Worm (Caenorhabditis elegans) whole organism, young adult: ENCODE data around the gene Y75B8A.28.

Experiments
- B0261.1 ChIP-seq: sonication (generic microtip); optimal IDR thresholded peaks from 2 replicates; lab custom pipeline; 2016; ENCODE audit warnings: mild to moderate bottlenecking, missing genetic modification characterization, moderate library complexity, missing compliant biosample characterization
- C17E4.6 ChIP-seq: fragments of 200-800 bp; sonication (Bioruptor generic); IDR thresholded peaks from 2 replicates; pipeline ENCODE4 v1.3.6; 2022; ENCODE audit warnings: missing genetic modification reagents, missing genetic modification characterization, missing compliant biosample characterization
- D2030.7 ChIP-seq: fragments of 200-800 bp; sonication (Bioruptor generic); IDR thresholded peaks from 2 replicates; pipeline ENCODE4 v1.3.6; 2022; ENCODE audit warnings: missing genetic modification reagents, missing genetic modification characterization, missing compliant biosample characterization
- F22D6.2 ChIP-seq: sonication (generic microtip); optimal IDR thresholded peaks from 2 replicates; lab custom pipeline; 2016; ENCODE audit warnings: mild to moderate bottlenecking, missing genetic modification characterization, missing compliant biosample characterization
- F23B12.7 ChIP-seq: sonication (generic microtip); optimal IDR thresholded peaks from 2 replicates; lab custom pipeline; 2017; ENCODE audit warnings: missing genetic modification characterization, mild to moderate bottlenecking, missing compliant biosample characterization, antibody characterized with exemption, moderate library complexity; ENCODE audit not compliant: insufficient read depth
- F33H1.4 ChIP-seq: fragments of 200-800 bp; sonication (Bioruptor generic); IDR thresholded peaks from 2 replicates; pipeline ENCODE4 v1.3.6; 2022; ENCODE audit warnings: missing genetic modification reagents, missing genetic modification characterization, missing compliant biosample characterization
- F39B2.1 ChIP-seq: fragments of 200-800 bp; sonication (Bioruptor generic); IDR thresholded peaks from 2 replicates; pipeline ENCODE4 v1.3.6; 2022; ENCODE audit warnings: missing genetic modification reagents, missing genetic modification characterization, missing compliant biosample characterization
- K11D2.4 ChIP-seq: fragments of 200-800 bp; sonication (Bioruptor generic); IDR thresholded peaks from 2 replicates; pipeline ENCODE4 v1.3.6; 2022; ENCODE audit warnings: missing genetic modification reagents, missing genetic modification characterization, missing compliant biosample characterization
- K12H6.12 ChIP-seq: fragments of 200-800 bp; sonication (Bioruptor generic); optimal IDR thresholded peaks from 2 replicates; lab custom pipeline; 2018; ENCODE audit warnings: mild to moderate bottlenecking, missing genetic modification characterization, missing compliant biosample characterization
- Y56A3A.18 ChIP-seq: fragments of 200-800 bp; sonication (Bioruptor generic); IDR thresholded peaks from 2 replicates; pipeline ENCODE4 v1.3.6; 2022; ENCODE audit warnings: missing genetic modification reagents, missing genetic modification characterization, missing compliant biosample characterization
- Y67H2A.10 ChIP-seq: fragments of 200-800 bp; sonication (Bioruptor generic); conservative IDR thresholded peaks from 2 replicates; pipeline ENCODE4 v1.3.6; 2022; ENCODE audit warnings: missing genetic modification reagents, missing genetic modification characterization, missing compliant biosample characterization
- Y95B8A.8 ChIP-seq: fragments of 200-800 bp; sonication (Bioruptor generic); IDR thresholded peaks from 2 replicates; pipeline ENCODE4 v1.3.6; 2022; ENCODE audit warnings: missing genetic modification reagents, missing genetic modification characterization, missing compliant biosample characterization
- akir-1 ChIP-seq: fragments of 200-800 bp; sonication (Bioruptor generic); optimal IDR thresholded peaks from 2 replicates; lab custom pipeline; 2018; ENCODE audit warnings: mild to moderate bottlenecking, missing genetic modification characterization, moderate library complexity, missing compliant biosample characterization
- ama-1 ChIP-seq, 3 experiments: fragments of 150-350 bp in 1 of 3; sonication (generic microtip) in 2 of 3; optimal IDR thresholded peaks; 2 replicates each; lab custom pipeline; 2014 to 2018; ENCODE audit warnings: missing biosample characterization in 2 of 3, missing genetic modification characterization in 2 of 3, missing genetic modification reagents in 2 of 3
- aptf-3 ChIP-seq: fragments of 200-800 bp; sonication (Bioruptor generic); IDR thresholded peaks from 2 replicates; pipeline ENCODE4 v1.3.6; 2022; ENCODE audit warnings: missing genetic modification characterization, missing compliant biosample characterization
- athp-1 ChIP-seq: sonication (generic microtip); optimal IDR thresholded peaks from 2 replicates; lab custom pipeline; 2017; ENCODE audit warnings: mild to moderate bottlenecking, missing genetic modification characterization, missing compliant biosample characterization
- ceh-40 ChIP-seq: fragments of 200-800 bp; sonication (Bioruptor generic); IDR thresholded peaks from 2 replicates; pipeline ENCODE4 v1.3.6; 2022; ENCODE audit warnings: missing genetic modification characterization, missing compliant biosample characterization
- ceh-79 ChIP-seq: sonication (generic microtip); optimal IDR thresholded peaks from 2 replicates; lab custom pipeline; 2017; ENCODE audit warnings: mild to moderate bottlenecking, missing genetic modification characterization, missing compliant biosample characterization
- ceh-91 ChIP-seq: fragments of 200-800 bp; sonication (Bioruptor generic); IDR thresholded peaks from 2 replicates; pipeline ENCODE4 v1.3.6; 2022; ENCODE audit warnings: missing genetic modification reagents, missing genetic modification characterization, missing compliant biosample characterization
- dox-1 ChIP-seq: fragments of 200-800 bp; sonication (Bioruptor generic); IDR thresholded peaks from 2 replicates; pipeline ENCODE4 v1.3.6; 2022; ENCODE audit warnings: missing genetic modification reagents, missing genetic modification characterization, missing compliant biosample characterization
- efl-1 ChIP-seq: fragments of 150-350 bp; optimal IDR thresholded peaks from 2 replicates; lab custom pipeline; 2014; ENCODE audit warnings: missing biosample characterization, missing genetic modification reagents, missing genetic modification characterization
- egl-44 ChIP-seq: fragments of 200-800 bp; sonication (Bioruptor generic); IDR thresholded peaks from 2 replicates; pipeline ENCODE4 v1.3.6; 2022; ENCODE audit warnings: missing genetic modification reagents, missing genetic modification characterization, missing compliant biosample characterization
- ekl-4 ChIP-seq: fragments of 200-800 bp; sonication (Bioruptor generic); IDR thresholded peaks from 2 replicates; pipeline ENCODE4 v1.3.6; 2022; ENCODE audit warnings: missing genetic modification reagents, missing genetic modification characterization, missing compliant biosample characterization
- fkh-3 ChIP-seq: sonication (generic microtip); optimal IDR thresholded peaks from 2 replicates; lab custom pipeline; 2016; ENCODE audit warnings: mild to moderate bottlenecking, missing genetic modification characterization, missing compliant biosample characterization
- him-1 ChIP-seq: sonication (generic microtip); optimal IDR thresholded peaks from 2 replicates; lab custom pipeline; 2016; ENCODE audit warnings: missing genotype, missing genetic modification reagents, missing genetic modification characterization, missing compliant biosample characterization
- hlh-26 ChIP-seq: fragments of 200-800 bp; sonication (Bioruptor generic); conservative IDR thresholded peaks from 2 replicates; pipeline ENCODE4 v1.3.6; 2022; ENCODE audit warnings: missing genetic modification reagents, missing genetic modification characterization, missing compliant biosample characterization
- hmg-1.2 ChIP-seq: fragments of 200-800 bp; sonication (Bioruptor generic); IDR thresholded peaks from 2 replicates; pipeline ENCODE4 v1.3.6; 2022; ENCODE audit warnings: missing genetic modification reagents, missing genetic modification characterization, missing compliant biosample characterization
- hmg-20 ChIP-seq: fragments of 200-800 bp; sonication (Bioruptor generic); IDR thresholded peaks from 2 replicates; pipeline ENCODE4 v1.3.6; 2022; ENCODE audit warnings: missing genetic modification reagents, missing genetic modification characterization, missing compliant biosample characterization
- hrde-1 ChIP-seq: sonication (generic microtip); optimal IDR thresholded peaks from 2 replicates; lab custom pipeline; 2016; ENCODE audit warnings: missing genetic modification characterization, mild to moderate bottlenecking, missing compliant biosample characterization, moderate library complexity, missing genotype, missing genetic modification reagents, borderline replicate concordance
- lag-1 ChIP-seq: fragments of 200-800 bp; sonication (Bioruptor generic); IDR thresholded peaks from 2 replicates; pipeline ENCODE4 v1.3.6; 2022; ENCODE audit warnings: missing genetic modification reagents, missing genetic modification characterization, missing compliant biosample characterization
- lin-35 ChIP-seq, 3 experiments: fragments of 150-350 bp in 2 of 3; sonication (generic microtip) in 1 of 3; optimal IDR thresholded peaks; 2 replicates each; lab custom pipeline; 2014 to 2018; ENCODE audit warnings: missing biosample characterization in 3 of 3, missing genetic modification characterization in 3 of 3, missing genetic modification reagents in 3 of 3
- lsy-27 ChIP-seq: sonication (generic microtip); optimal IDR thresholded peaks from 2 replicates; lab custom pipeline; 2017; ENCODE audit warnings: missing genetic modification characterization, mild to moderate bottlenecking, missing compliant biosample characterization, antibody characterized with exemption, missing genotype, borderline replicate concordance; ENCODE audit not compliant: insufficient read depth
- madf-6 ChIP-seq: fragments of 200-800 bp; sonication (Bioruptor generic); IDR thresholded peaks from 2 replicates; pipeline ENCODE4 v1.3.6; 2022; ENCODE audit warnings: missing genetic modification reagents, missing genetic modification characterization, missing compliant biosample characterization
- mel-28 ChIP-seq: sonication (generic microtip); optimal IDR thresholded peaks from 2 replicates; lab custom pipeline; 2016; ENCODE audit warnings: borderline replicate concordance, mild to moderate bottlenecking, missing genetic modification characterization, missing compliant biosample characterization
- mxl-1 ChIP-seq: sonication (generic microtip); optimal IDR thresholded peaks from 2 replicates; lab custom pipeline; 2016; ENCODE audit warnings: missing genetic modification characterization, missing compliant biosample characterization
- nfya-1 ChIP-seq: sonication (generic microtip); optimal IDR thresholded peaks from 2 replicates; lab custom pipeline; 2017; ENCODE audit warnings: antibody characterized with exemption, missing compliant biosample characterization, missing genetic modification characterization, borderline replicate concordance; ENCODE audit not compliant: insufficient read depth
- nhr-179 ChIP-seq: sonication (generic microtip); optimal IDR thresholded peaks from 2 replicates; lab custom pipeline; 2016; ENCODE audit warnings: mild to moderate bottlenecking, missing genetic modification characterization, missing compliant biosample characterization
- nhr-27 ChIP-seq: fragments of 200-800 bp; sonication (Bioruptor generic); optimal IDR thresholded peaks from 2 replicates; lab custom pipeline; 2018; ENCODE audit warnings: mild to moderate bottlenecking, missing genetic modification characterization, moderate library complexity, missing compliant biosample characterization
- nhr-80 ChIP-seq: sonication (generic microtip); optimal IDR thresholded peaks from 2 replicates; lab custom pipeline; 2016; ENCODE audit warnings: missing genetic modification characterization, missing compliant biosample characterization
- rcor-1 ChIP-seq: fragments of 200-800 bp; sonication (Bioruptor generic); IDR thresholded peaks from 2 replicates; pipeline ENCODE4 v1.3.6; 2022; ENCODE audit warnings: missing genetic modification reagents, missing genetic modification characterization, missing compliant biosample characterization
- sdz-38 ChIP-seq: sonication (generic microtip); optimal IDR thresholded peaks from 2 replicates; lab custom pipeline; 2016; ENCODE audit warnings: missing genotype, missing genetic modification characterization, missing compliant biosample characterization
- snpc-4 ChIP-seq, 5 experiments: fragments of 150-350 bp in 1 of 5; sonication (generic microtip) in 4 of 5; optimal IDR thresholded peaks; 2 replicates each; lab custom pipeline; 2014 to 2018; ENCODE audit warnings: missing genetic modification characterization in 5 of 5, missing biosample characterization in 3 of 5, antibody characterized with exemption in 2 of 5, mild to moderate bottlenecking in 2 of 5, missing compliant biosample characterization in 2 of 5, missing genotype in 2 of 5, moderate library complexity in 2 of 5, missing genetic modification reagents in 1 of 5
- somi-1 ChIP-seq: fragments of 200-800 bp; sonication (Bioruptor generic); optimal IDR thresholded peaks from 2 replicates; lab custom pipeline; 2018; ENCODE audit warnings: mild to moderate bottlenecking, missing genetic modification characterization, missing compliant biosample characterization
- sptf-2 ChIP-seq: fragments of 200-800 bp; sonication (Bioruptor generic); optimal IDR thresholded peaks from 2 replicates; lab custom pipeline; 2018; ENCODE audit warnings: mild to moderate bottlenecking, missing genetic modification characterization, missing compliant biosample characterization
- tbp1 ChIP-seq: fragments of 200-800 bp; sonication (Bioruptor generic); optimal IDR thresholded peaks from 2 replicates; lab custom pipeline; 2018; ENCODE audit warnings: mild to moderate bottlenecking, missing genetic modification characterization, missing compliant biosample characterization
- unc-62 ChIP-seq: fragments of 150-350 bp; optimal IDR thresholded peaks from 2 replicates; lab custom pipeline; 2014; ENCODE audit warnings: missing biosample characterization, missing genetic modification reagents, missing genetic modification characterization
- ztf-25 ChIP-seq: fragments of 200-800 bp; sonication (Bioruptor generic); IDR thresholded peaks from 2 replicates; pipeline ENCODE4 v1.3.6; 2022; ENCODE audit warnings: missing genetic modification reagents, missing genetic modification characterization, missing compliant biosample characterization

Y75B8A.28 gene

ce11 chrIII:12273598-12274090 is 45.2 kb upstream of the Y75B8A.28 start, which contains the start of the genes Y75B8A.24 and Y75B8A.25:
Gene Y75B8A.24, minus strand, starts transcription at chrIII:12273752.
Gene Y75B8A.25, plus strand, starts transcription at chrIII:12274040.
- TF ChIP-seq C17E4.6 (GFP tag; lab: Robert Waterston, UW), result no peak
- peak; percentile 98 for TF ChIP-seq hmg-1.2 (GFP tag; lab: Robert Waterston, UW)
- no peak for TF ChIP-seq sdz-38 (tag; lab: Kevin White, UChicago)
- TF ChIP-seq efl-1 (GFP tag; lab: Kevin White, UChicago), result peak; percentile 9
- no peak for TF ChIP-seq ceh-40 (GFP tag; lab: Robert Waterston, UW)
- TF ChIP-seq ceh-91 (GFP tag; lab: Robert Waterston, UW), result peak; percentile 53
- TF ChIP-seq F23B12.7 (tag; lab: Kevin White, UChicago), result no peak
- no peak for TF ChIP-seq egl-44
- TF ChIP-seq mxl-1 (tag; lab: Kevin White, UChicago), result no peak
- TF ChIP-seq aptf-3 (GFP tag; lab: Robert Waterston, UW), result no peak
- TF ChIP-seq ztf-25 (GFP tag; lab: Robert Waterston, UW), result no peak
- no peak for TF ChIP-seq F22D6.2
- no peak for TF ChIP-seq nhr-27 (tag; lab: Kevin White, UChicago)
- no peak for TF ChIP-seq Y95B8A.8 (GFP tag; lab: Robert Waterston, UW)
- TF ChIP-seq B0261.1 (tag; lab: Kevin White, UChicago), result no peak
- peak; percentile 39 for TF ChIP-seq tbp1 (GFP tag; lab: Kevin White, UChicago)
- TF ChIP-seq unc-62 (GFP tag; lab: Kevin White, UChicago), result no peak
- no peak for TF ChIP-seq mel-28
- TF ChIP-seq sptf-2 (GFP tag; lab: Kevin White, UChicago), result no peak
- no peak for TF ChIP-seq ekl-4 (GFP tag; lab: Robert Waterston, UW)
- TF ChIP-seq F39B2.1 (GFP tag; lab: Robert Waterston, UW), result no peak
- TF ChIP-seq ama-1 (optimal IDR thresholded peaks at IDR 0.05; lab: Kevin White, UChicago), result no peak
- TF ChIP-seq ama-1 (GFP tag; optimal IDR thresholded peaks at IDR 0.05; lab: Kevin White, UChicago), result no peak
- TF ChIP-seq lsy-27 (tag; lab: Kevin White, UChicago), result no peak
- 0 out of 2 replicates have a peak, but pooled peaks have one; percentile 28 for TF ChIP-seq hmg-20 (GFP tag; lab: Robert Waterston, UW)
- TF ChIP-seq nhr-179 (tag; lab: Kevin White, UChicago), result no peak
- TF ChIP-seq F33H1.4, result peak; percentile 56
- TF ChIP-seq dox-1 (GFP tag; lab: Robert Waterston, UW), result peak; percentile 70
- no peak for TF ChIP-seq Y56A3A.18 (GFP tag; lab: Robert Waterston, UW)
- no peak for TF ChIP-seq K12H6.12 (tag; lab: Kevin White, UChicago)
- TF ChIP-seq him-1, result no peak
- no peak for TF ChIP-seq somi-1
- TF ChIP-seq ceh-79, result no peak
- TF ChIP-seq lag-1 (GFP tag; lab: Robert Waterston, UW), result no peak
- peak; percentile 78 for TF ChIP-seq madf-6 (GFP tag; lab: Robert Waterston, UW)
- peak; percentile 64; the same call in 1 of the 2 replicates for TF ChIP-seq K11D2.4
- TF ChIP-seq lin-35 (GFP tag; optimal IDR thresholded peaks at IDR 0.05; lab: Kevin White, UChicago), result peak in 1 of 3 experiments; percentile 79
- TF ChIP-seq hlh-26 (GFP tag; lab: Robert Waterston, UW), result no peak
- no peak for TF ChIP-seq Y67H2A.10 (GFP tag; lab: Robert Waterston, UW)
- peak; percentile 66 for TF ChIP-seq rcor-1 (GFP tag; lab: Robert Waterston, UW)
- TF ChIP-seq nhr-80 (tag; lab: Kevin White, UChicago), result no peak
- TF ChIP-seq snpc-4 (GFP tag; optimal IDR thresholded peaks at IDR 0.05; lab: Kevin White, UChicago), result peak; percentile 20
- peak in 3 of 4 experiments; percentile 3 to 51 (median 47) for TF ChIP-seq snpc-4 (tag; optimal IDR thresholded peaks at IDR 0.05; lab: Kevin White, UChicago)
- TF ChIP-seq fkh-3 (tag; lab: Kevin White, UChicago), result no peak
- TF ChIP-seq akir-1 (GFP tag; lab: Kevin White, UChicago), result no peak
- no peak for TF ChIP-seq athp-1 (tag; lab: Kevin White, UChicago)
- peak; percentile 54; the same call in 1 of the 2 replicates for TF ChIP-seq D2030.7
- no peak for TF ChIP-seq hrde-1
- no peak for TF ChIP-seq nfya-1 (tag; lab: Kevin White, UChicago)
